Fruit fly (Drosophila melanogaster): ENCODE results near the gene CG31274.

CG31274 gene

DNA sequence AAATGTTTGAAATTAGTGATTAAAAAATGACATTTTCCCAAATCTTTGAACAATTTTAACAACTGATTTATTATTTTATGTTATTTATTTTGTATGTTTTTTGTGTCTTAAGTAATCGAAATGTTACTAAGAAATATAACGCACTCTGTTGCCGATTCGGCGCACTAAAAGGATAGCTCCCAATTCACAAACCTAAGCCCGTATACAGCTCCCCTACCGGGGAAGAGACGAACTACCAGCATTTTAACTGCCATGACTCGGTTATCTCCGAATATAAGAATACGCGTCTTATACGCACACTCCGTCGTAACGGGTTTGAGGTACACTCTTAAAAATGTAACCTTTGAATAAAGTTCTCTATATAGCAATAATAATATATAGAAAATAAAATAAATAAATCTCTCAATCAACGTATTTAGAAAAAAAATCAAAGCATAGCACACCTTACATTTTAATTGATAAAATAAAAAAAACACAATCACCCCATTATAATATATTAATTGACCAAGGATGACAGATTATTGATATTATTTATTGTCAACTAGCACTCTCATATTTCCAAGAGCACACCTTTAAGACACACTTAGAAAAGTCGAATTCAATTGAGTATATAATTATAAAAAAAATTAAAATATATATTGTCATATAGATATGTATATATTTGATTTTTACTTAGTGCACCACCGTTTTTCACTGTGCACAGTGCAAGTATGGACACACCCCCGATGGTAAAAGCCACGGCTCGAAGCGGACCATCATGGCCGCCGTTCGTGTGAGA is 34.9 kb upstream of the CG31274 start (continued):
- peak; percentile 87 for TF ChIP-seq Hmr (GFP tag; optimal IDR thresholded peaks at IDR 0.05)
- TF ChIP-seq CG11247 (GFP tag; IDR thresholded peaks at IDR 0.05), result 0 out of 2 replicates have a peak, but pooled peaks have one; percentile 42
- TF ChIP-seq Meics (GFP tag; optimal IDR thresholded peaks at IDR 0.05), result peak; percentile 89
- peak; percentile 81 for TF ChIP-seq CG10462 (GFP tag; optimal IDR thresholded peaks at IDR 0.05)
- peak; percentile 65 for TF ChIP-seq CG10366 (GFP tag; IDR thresholded peaks at IDR 0.05)
- peak; percentile 55 for TF ChIP-seq CG12155 (GFP tag; optimal IDR thresholded peaks at IDR 0.05)
- TF ChIP-seq mld (GFP tag; IDR thresholded peaks at IDR 0.05; ENCODE audit: partially characterized antibody), result no peak
- peak; percentile 22 for TF ChIP-seq CrebB (tag; optimal IDR thresholded peaks at IDR 0.05)
- TF ChIP-seq tll (GFP tag; optimal IDR thresholded peaks at IDR 0.05), result peak in 1 of 2 experiments; percentile 17
- TF ChIP-seq CG7928 (GFP tag; optimal IDR thresholded peaks at IDR 0.05), result no peak
- TF ChIP-seq Bteb2 (GFP tag; optimal IDR thresholded peaks at IDR 0.05), result no peak
- TF ChIP-seq Doc3 (GFP tag; IDR thresholded peaks at IDR 0.05; ENCODE audit: partially characterized antibody), result no peak
- peak; percentile 75 for TF ChIP-seq HHEX (GFP tag; optimal IDR thresholded peaks at IDR 0.05)
- peak; percentile 89 for TF ChIP-seq odd (GFP tag; optimal IDR thresholded peaks at IDR 0.05)
- peak; percentile 60 for TF ChIP-seq vvl (GFP tag; IDR thresholded peaks at IDR 0.05)
- peak; percentile 87 for TF ChIP-seq CG10543 (GFP tag; optimal IDR thresholded peaks at IDR 0.05)
- TF ChIP-seq CG7745 (tag; optimal IDR thresholded peaks at IDR 0.05), result no peak
- TF ChIP-seq prd (optimal IDR thresholded peaks at IDR 0.05), result no peak
- peak; percentile 83 for TF ChIP-seq prd (GFP tag; IDR thresholded peaks at IDR 0.05)
- TF ChIP-seq amos (GFP tag; IDR thresholded peaks at IDR 0.05; ENCODE audit: partially characterized antibody), result peak; percentile 12; the same call in 1 of the 2 replicates
- no peak for TF ChIP-seq pb (GFP tag; optimal IDR thresholded peaks at IDR 0.05)
- TF ChIP-seq CG7556 (GFP tag; optimal IDR thresholded peaks at IDR 0.05), result peak; percentile 93
- TF ChIP-seq CG8089 (GFP tag; optimal IDR thresholded peaks at IDR 0.05), result peak; percentile 41
- TF ChIP-seq CG10431 (GFP tag; optimal IDR thresholded peaks at IDR 0.05), result peak; percentile 64
- TF ChIP-seq Dref (GFP tag; IDR thresholded peaks at IDR 0.05), result no peak
- TF ChIP-seq CG9797 (GFP tag; optimal IDR thresholded peaks at IDR 0.05), result no peak
- TF ChIP-seq CG2889 (GFP tag; IDR thresholded peaks at IDR 0.05), result 0 out of 3 replicates have a peak, but pooled peaks have one; percentile 5
- TF ChIP-seq Gug (GFP tag; IDR thresholded peaks at IDR 0.05), result peak; percentile 38; the same call in 3 of the 4 replicates
- peak; percentile 49; the same call in 2 of the 3 replicates for TF ChIP-seq ken (GFP tag; IDR thresholded peaks at IDR 0.05)
- TF ChIP-seq CG4404 (GFP tag; IDR thresholded peaks at IDR 0.05), result peak; percentile 64
- peak; percentile 33 for TF ChIP-seq CG16863 (GFP tag; optimal IDR thresholded peaks at IDR 0.05)
- no peak for TF ChIP-seq ab (GFP tag; optimal IDR thresholded peaks at IDR 0.05)
- TF ChIP-seq Rfx (GFP tag; IDR thresholded peaks at IDR 0.05), result peak; percentile 70
- no peak for TF ChIP-seq CG9609 (GFP tag; optimal IDR thresholded peaks at IDR 0.05)
- no peak for TF ChIP-seq CG10321 (GFP tag; IDR thresholded peaks at IDR 0.05)
- no peak for TF ChIP-seq inv (GFP tag; IDR thresholded peaks at IDR 0.05; ENCODE audit: partially characterized antibody)
- peak; percentile 65 for TF ChIP-seq CG32532 (GFP tag; IDR thresholded peaks at IDR 0.05)
- no peak for TF ChIP-seq otp (GFP tag; IDR thresholded peaks at IDR 0.05)
- peak; percentile 24 for TF ChIP-seq Lhr (GFP tag; optimal IDR thresholded peaks at IDR 0.05)
- TF ChIP-seq tin (GFP tag; optimal IDR thresholded peaks at IDR 0.05), result peak; percentile 78
- TF ChIP-seq tap (tag; optimal IDR thresholded peaks at IDR 0.05), result peak; percentile 75
- peak; percentile 76 for TF ChIP-seq sug (tag; optimal IDR thresholded peaks at IDR 0.05)
- peak; percentile 2 for TF ChIP-seq Atf3 (GFP tag; optimal IDR thresholded peaks at IDR 0.05)
- no peak for TF ChIP-seq dm (GFP tag; optimal IDR thresholded peaks at IDR 0.05)
- no peak for TF ChIP-seq her (GFP tag; optimal IDR thresholded peaks at IDR 0.05)
- TF ChIP-seq HLHmδ (GFP tag; optimal IDR thresholded peaks at IDR 0.05), result no peak
- peak; percentile 82 for TF ChIP-seq Sox102F (GFP tag; optimal IDR thresholded peaks at IDR 0.05)
- no peak for TF ChIP-seq da (GFP tag; optimal IDR thresholded peaks at IDR 0.05)
- TF ChIP-seq CG18764 (GFP tag; optimal IDR thresholded peaks at IDR 0.05), result peak; percentile 40
